Worm (Caenorhabditis elegans): ENCODE data around the gene C15C8.7.

Gene C15C8.7

ce11 chrV:12743778-12744502, 910 bp downstream of the C15C8.7 start:
- TF ChIP-seq zag-1 (tag; optimal IDR thresholded peaks at IDR 0.05): no peak
- no peak for TF ChIP-seq lsy-2 (tag; optimal IDR thresholded peaks at IDR 0.05)
- TF ChIP-seq sdz-12 (GFP tag; optimal IDR thresholded peaks at IDR 0.05): no peak
- TF ChIP-seq lin-13 (GFP tag; optimal IDR thresholded peaks at IDR 0.05): no peak
- TF ChIP-seq ZK337.2 (GFP tag; IDR thresholded peaks at IDR 0.05): no peak
- TF ChIP-seq dmd-8 (GFP tag; IDR thresholded peaks at IDR 0.05): no peak
- TF ChIP-seq spr-3 (GFP tag; optimal IDR thresholded peaks at IDR 0.05): no peak
- no peak for TF ChIP-seq daf-19 (GFP tag; conservative IDR thresholded peaks at IDR 0.05)
- no peak for TF ChIP-seq vab-7 (GFP tag; IDR thresholded peaks at IDR 0.05)
- TF ChIP-seq daf-8 (GFP tag; IDR thresholded peaks at IDR 0.05): no peak
- TF ChIP-seq skn-1 (tag; optimal IDR thresholded peaks at IDR 0.05): no peak
- no peak for TF ChIP-seq tag-97 (GFP tag; IDR thresholded peaks at IDR 0.05)
- no peak for TF ChIP-seq ctbp-1 (GFP tag; IDR thresholded peaks at IDR 0.05)
- TF ChIP-seq dmd-9 (GFP tag; IDR thresholded peaks at IDR 0.05): no peak
- TF ChIP-seq zip-2 (tag; optimal IDR thresholded peaks at IDR 0.05): no peak
- TF ChIP-seq F10B5.3 (tag; optimal IDR thresholded peaks at IDR 0.05): no peak
- TF ChIP-seq nhr-237 (tag; optimal IDR thresholded peaks at IDR 0.05): no peak
- TF ChIP-seq duxl-1 (tag; optimal IDR thresholded peaks at IDR 0.05; ENCODE audit: poor library complexity): peak; percentile 62
- TF ChIP-seq aha-1 (tag): no peak
- TF ChIP-seq Y48G9A.11 (GFP tag; IDR thresholded peaks at IDR 0.05): no peak
- no peak for TF ChIP-seq lim-7 (GFP tag; IDR thresholded peaks at IDR 0.05)
- TF ChIP-seq dve-1 (tag; optimal IDR thresholded peaks at IDR 0.05; ENCODE audit: insufficient read depth): peak; percentile 53
- TF ChIP-seq nhr-77 (tag; optimal IDR thresholded peaks at IDR 0.05): no peak
- no peak for TF ChIP-seq nhr-41 (GFP tag; IDR thresholded peaks at IDR 0.05)
- no peak for TF ChIP-seq gei-8 (GFP tag; optimal IDR thresholded peaks at IDR 0.05)
- no peak for TF ChIP-seq nhr-42 (GFP tag; IDR thresholded peaks at IDR 0.05)
- TF ChIP-seq nhr-10 (tag; optimal IDR thresholded peaks at IDR 0.05): peak; percentile 29
- no peak for TF ChIP-seq lin-1 (GFP tag; IDR thresholded peaks at IDR 0.05)
- TF ChIP-seq set-16 (GFP tag; IDR thresholded peaks at IDR 0.05): no peak
- TF ChIP-seq nhr-28 (tag; optimal IDR thresholded peaks at IDR 0.05): no peak
- TF ChIP-seq mxl-2 (GFP tag; conservative IDR thresholded peaks at IDR 0.05): no peak
- no peak for TF ChIP-seq egl-43 (GFP tag; IDR thresholded peaks at IDR 0.05)
- peak; percentile 28 for TF ChIP-seq pqm-1 (tag; optimal IDR thresholded peaks at IDR 0.05)
- no peak for TF ChIP-seq T26A8.4 (GFP tag; IDR thresholded peaks at IDR 0.05)
- TF ChIP-seq F26F4.8 (GFP tag; conservative IDR thresholded peaks at IDR 0.05): no peak
- TF ChIP-seq zfp-3 (GFP tag; conservative IDR thresholded peaks at IDR 0.05): no peak
- no peak for TF ChIP-seq mdl-1 (tag; optimal IDR thresholded peaks at IDR 0.05)
- no peak for TF ChIP-seq jun-1 (tag; optimal IDR thresholded peaks at IDR 0.05)
- TF ChIP-seq spr-1 (tag; optimal IDR thresholded peaks at IDR 0.05): peak; percentile 2
- TF ChIP-seq pha-4 (GFP tag; IDR thresholded peaks at IDR 0.05): no peak
- TF ChIP-seq pha-4 (tag; optimal IDR thresholded peaks at IDR 0.05): no peak
- peak; percentile 66 for TF ChIP-seq mep-1 (tag; optimal IDR thresholded peaks at IDR 0.05)
- no peak for TF ChIP-seq nhr-11 (tag; optimal IDR thresholded peaks at IDR 0.05)
- TF ChIP-seq unc-62 (GFP tag; optimal IDR thresholded peaks at IDR 0.05 in 1 of 2): no peak
- no peak for TF ChIP-seq unc-62 (tag; optimal IDR thresholded peaks at IDR 0.05)
- peak; percentile 69 for TF ChIP-seq mes-2 (tag; optimal IDR thresholded peaks at IDR 0.05; ENCODE audit: poor library complexity, severe bottlenecking)
- no peak for TF ChIP-seq Y105C5A.15 (GFP tag; IDR thresholded peaks at IDR 0.05)
- no peak for TF ChIP-seq hif-1 (tag; optimal IDR thresholded peaks at IDR 0.05)
- no peak for TF ChIP-seq lin-15B (tag; optimal IDR thresholded peaks at IDR 0.05)
- TF ChIP-seq mdt-29 (GFP tag; IDR thresholded peaks at IDR 0.05): no peak
- TF ChIP-seq dpl-1 (GFP tag; optimal IDR thresholded peaks at IDR 0.05): no peak
- no peak for TF ChIP-seq Y75B8A.6 (GFP tag; IDR thresholded peaks at IDR 0.05)

Data from whole organism, L4 larva.